Worm (Caenorhabditis elegans): ENCODE data around the gene C06B8.2.

ce11 chrV:15454322-15454721 lies 24.2 kb downstream of the C06B8.2 start:
- TF ChIP-seq snpc-4 (tag; optimal IDR thresholded peaks at IDR 0.05) (no peak), blmp-1 (tag; optimal IDR thresholded peaks at IDR 0.05) (no peak), nhr-237 (tag; optimal IDR thresholded peaks at IDR 0.05) (no peak), lsy-2 (tag; optimal IDR thresholded peaks at IDR 0.05) (no peak), unc-62 (GFP tag; optimal IDR thresholded peaks at IDR 0.05) (no peak), ceh-43 (GFP tag; optimal IDR thresholded peaks at IDR 0.05) (no peak), ces-1 (GFP tag; optimal IDR thresholded peaks at IDR 0.05) (no peak), elt-3 (tag; optimal IDR thresholded peaks at IDR 0.05) (no peak)

Data from whole organism, mixed stage, embryonic.